Fruit fly (Drosophila melanogaster): ENCODE results near the gene CG17660.
A peak's percentile ranks its signal among the peaks of the same experiment; 100 is the strongest.

CG17660 gene

DNA sequence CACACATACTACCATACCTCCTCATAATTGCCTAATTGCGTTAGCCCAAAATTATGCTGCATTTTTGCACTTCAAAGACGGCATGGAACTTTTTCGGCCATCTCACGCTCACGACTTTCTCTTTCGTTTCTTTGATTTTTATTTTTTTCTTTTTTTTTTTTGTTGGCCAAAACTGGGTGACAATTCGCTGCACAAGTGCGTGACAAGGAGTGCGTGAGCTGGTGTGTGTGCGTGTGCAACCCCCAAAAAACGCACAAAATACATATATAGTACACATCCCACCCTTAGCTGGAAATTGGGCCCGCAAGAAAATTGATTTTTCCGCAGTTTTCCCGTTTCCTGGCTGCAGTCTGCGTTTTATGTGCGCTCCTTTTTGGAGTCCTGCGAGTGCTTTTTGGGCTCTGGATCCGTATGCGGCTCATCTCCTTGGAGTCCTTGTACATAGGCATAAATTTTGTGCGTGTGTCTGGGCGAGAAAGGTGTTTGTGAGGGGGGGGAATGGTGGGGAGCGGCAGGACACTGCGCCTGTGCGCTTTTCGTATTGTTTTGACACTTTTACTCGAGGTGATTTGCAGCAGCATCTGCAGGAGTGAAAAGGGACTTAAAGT lies 38.0 kb downstream of the CG17660 start:
- no peak for TF ChIP-seq noc (tag; optimal IDR thresholded peaks at IDR 0.05)

DNA sequence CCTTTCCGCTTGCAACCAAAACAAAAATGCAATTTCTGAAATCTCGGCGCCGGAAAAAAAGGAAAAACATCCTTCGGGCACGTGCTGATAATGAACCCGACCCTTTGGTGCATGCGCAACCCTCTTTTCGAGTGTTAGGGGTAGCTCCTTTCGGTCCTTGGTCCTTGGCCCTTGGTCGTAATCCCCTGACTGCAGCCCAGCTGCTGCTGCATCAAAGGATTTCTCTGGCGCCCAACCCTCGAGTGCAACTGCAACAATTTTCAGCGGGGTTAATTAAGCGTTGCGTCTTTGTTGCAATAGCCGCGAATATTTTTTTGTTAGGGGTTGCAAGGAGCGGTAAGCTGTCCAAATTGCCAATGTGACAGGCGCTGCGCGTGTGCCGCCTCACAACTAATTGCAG lies 39.8 kb downstream of the CG17660 start:
- no peak for TF ChIP-seq noc (tag; optimal IDR thresholded peaks at IDR 0.05)

DNA sequence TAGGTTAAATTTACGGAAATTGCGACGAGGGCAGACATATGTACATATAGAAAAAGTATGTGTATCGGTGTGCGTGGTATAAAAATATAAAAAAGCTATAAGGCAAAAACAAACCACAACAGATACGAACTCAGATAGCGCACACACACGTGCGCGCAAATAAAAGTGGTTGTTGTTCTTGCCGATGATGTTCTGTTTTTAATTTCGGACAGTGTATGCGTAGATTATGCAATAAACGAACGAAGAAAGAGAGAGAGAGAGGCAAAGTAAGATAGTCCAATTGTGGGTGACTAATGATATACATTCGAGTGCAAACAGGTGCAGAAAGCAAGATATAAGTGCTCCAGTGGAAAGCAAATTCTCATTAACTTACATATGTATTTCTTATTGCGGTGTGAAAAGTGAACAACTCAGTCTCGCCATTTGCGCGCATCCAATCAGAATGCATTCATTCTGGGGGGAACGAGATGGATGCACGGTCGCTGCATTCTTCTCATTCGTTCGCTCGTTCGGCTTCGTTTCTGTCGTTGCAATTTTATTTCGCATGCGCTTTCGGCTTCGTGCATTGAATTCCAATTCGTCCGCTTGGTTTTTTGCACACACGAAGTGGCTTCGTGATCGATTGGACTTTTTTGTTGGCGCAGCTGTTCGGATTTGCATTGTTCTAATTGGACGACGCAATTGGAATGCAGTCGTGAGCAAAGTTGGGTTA lies 40.7 kb downstream of the CG17660 start:
- TF ChIP-seq noc (tag; optimal IDR thresholded peaks at IDR 0.05): peak; percentile 35

DNA sequence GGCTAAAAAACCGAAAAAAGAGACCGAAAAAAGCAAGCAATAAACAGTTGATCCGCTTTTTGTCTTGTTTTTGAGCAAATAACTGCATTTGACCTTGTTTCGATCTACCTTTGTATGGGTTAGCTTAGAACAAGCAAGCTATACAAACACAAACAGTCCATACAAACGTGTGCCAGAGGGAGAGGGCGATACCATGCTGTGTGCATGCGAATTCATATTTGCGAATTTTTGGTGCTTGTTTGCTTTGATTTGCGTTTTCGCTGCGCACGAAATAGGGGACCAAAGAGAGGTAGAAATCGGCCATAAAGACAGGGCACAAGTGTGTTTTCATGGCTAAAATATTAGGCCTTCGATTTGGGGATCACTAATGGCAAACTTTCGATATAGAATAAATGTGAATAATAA lies 41.6 kb downstream of the CG17660 start:
- TF ChIP-seq noc (tag; optimal IDR thresholded peaks at IDR 0.05): peak; percentile 5

DNA sequence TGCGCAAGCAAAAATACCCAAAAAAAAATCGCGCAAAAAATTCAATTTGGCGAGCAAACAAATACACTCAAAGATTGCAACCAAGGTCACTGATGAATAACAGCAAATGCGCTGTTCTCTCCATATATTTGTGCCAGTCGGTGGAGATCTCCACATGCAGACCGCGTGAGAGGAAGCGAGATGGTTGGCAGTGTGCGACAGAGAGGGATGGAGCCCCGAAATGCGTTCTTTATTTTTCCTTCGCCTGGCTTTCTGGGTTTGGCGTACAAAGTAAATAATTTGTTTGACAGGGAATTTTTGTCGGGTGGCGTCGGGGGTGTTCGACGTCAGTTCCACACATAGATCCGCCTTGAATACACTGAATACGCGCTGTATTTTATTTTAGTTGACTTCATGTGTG lies 42.7 kb downstream of the CG17660 start:
- TF ChIP-seq noc (tag; optimal IDR thresholded peaks at IDR 0.05): no peak

DNA sequence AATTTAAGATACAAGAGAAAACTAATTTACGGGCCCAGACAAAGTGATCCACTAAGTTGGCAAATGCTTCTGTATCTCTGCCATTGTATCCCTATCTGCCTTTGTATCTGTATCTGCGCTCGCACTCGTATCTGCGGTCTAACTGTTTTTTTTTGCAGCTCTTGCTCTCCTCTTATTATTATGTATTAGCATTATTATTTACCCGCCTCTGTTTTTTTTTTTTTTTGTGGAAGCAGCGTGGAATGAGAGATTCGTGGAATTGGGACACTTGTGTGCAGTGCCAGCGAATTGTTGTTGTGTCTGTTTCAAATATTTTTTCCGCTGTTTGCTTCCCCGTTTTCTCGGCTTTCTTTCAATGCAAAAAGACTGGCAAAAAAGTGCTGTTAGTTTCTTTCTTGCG lies 43.4 kb downstream of the CG17660 start:
- TF ChIP-seq noc (tag; optimal IDR thresholded peaks at IDR 0.05): no peak

DNA sequence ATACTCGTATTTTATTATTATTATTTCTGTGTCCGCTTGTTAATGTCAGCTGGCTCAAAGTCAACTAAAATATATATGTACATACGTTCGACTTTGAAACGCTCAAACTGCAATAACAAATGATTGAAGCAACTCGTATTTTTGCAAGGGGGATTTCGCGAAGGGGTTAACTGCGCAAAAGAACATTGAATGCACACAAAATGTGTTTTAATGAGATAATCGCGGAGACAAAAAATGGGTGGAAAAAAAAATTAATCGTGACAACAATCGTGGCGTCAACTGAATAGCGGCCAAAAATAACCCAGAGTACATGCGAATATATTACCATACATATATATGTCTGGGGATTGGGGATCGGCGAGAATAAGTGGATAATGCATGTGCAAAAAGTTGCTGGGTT lies 44.3 kb downstream of the CG17660 start:
- TF ChIP-seq noc (tag; optimal IDR thresholded peaks at IDR 0.05): no peak

DNA sequence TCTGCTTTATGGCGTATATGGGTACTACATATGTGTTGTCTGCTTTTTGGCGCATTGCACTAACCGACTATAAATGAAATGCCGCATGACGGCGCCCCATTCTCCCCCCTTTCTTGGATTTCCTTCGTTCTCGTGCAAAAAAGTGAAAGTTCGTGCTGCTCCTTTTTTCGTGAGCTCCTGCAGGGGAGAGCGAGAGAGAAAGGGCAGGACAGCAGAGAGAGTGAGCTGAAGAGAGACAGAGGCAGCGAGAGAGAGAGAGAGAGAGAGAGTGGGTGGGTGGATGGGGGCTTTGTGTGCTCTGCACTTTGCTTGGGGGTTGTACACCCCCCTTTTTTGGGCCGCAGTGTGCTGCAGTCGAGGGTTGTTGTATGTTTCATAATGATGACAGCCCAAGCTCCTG lies 47.2 kb downstream of the CG17660 start:
- TF ChIP-seq noc (tag; optimal IDR thresholded peaks at IDR 0.05): no peak

DNA sequence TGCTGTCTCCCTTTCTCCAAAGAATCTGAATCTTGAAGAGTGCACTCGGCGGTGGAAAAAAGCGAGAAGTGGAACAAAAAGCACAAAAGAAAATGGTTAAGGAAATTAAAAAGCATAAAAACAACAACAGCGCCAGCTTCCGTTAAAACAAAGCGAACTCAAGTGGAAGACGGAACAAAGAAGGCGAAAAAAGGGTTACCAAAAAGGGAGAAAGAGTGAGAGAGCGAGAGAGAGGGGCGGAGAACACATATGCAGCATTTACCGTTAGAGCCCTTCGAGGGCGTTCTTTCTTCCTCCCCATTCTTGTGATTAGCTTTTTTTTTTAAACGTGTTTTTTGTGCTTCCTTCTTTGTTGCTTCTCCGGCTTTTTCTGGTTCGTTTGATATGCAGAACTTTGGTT lies 52.1 kb downstream of the CG17660 start:
- no peak for TF ChIP-seq noc (tag; optimal IDR thresholded peaks at IDR 0.05)
